Fruit fly (Drosophila melanogaster): ENCODE measurements around the gene His2Av.

His2Av gene

dm6 chr3R:26821117-26821516, 45.6 kb upstream of the His2Av start (continued):
- TF ChIP-seq CG13287 (GFP tag; IDR thresholded peaks at IDR 0.05; ENCODE audit: partially characterized antibody) (no peak), Dref (GFP tag; IDR thresholded peaks at IDR 0.05) (no peak), ranshi (GFP tag; IDR thresholded peaks at IDR 0.05) (no peak), CG9817 (tag; optimal IDR thresholded peaks at IDR 0.05) (peak; percentile 14), CG3407 (GFP tag; optimal IDR thresholded peaks at IDR 0.05) (no peak), dmrt11E (tag; optimal IDR thresholded peaks at IDR 0.05) (peak; percentile 26), NC2α (GFP tag; optimal IDR thresholded peaks at IDR 0.05) (no peak), Sin3A (optimal IDR thresholded peaks at IDR 0.05) (no peak), ham (GFP tag; IDR thresholded peaks at IDR 0.05) (no peak), br (optimal IDR thresholded peaks at IDR 0.05) (no peak), rib (GFP tag; IDR thresholded peaks at IDR 0.05) (no peak), CG33213 (GFP tag; optimal IDR thresholded peaks at IDR 0.05) (no peak), Doc3 (GFP tag; IDR thresholded peaks at IDR 0.05; ENCODE audit: partially characterized antibody) (no peak), zfh1 (GFP tag; IDR thresholded peaks at IDR 0.05) (no peak; the same call in 2 of the 3 replicates), schlank (tag; optimal IDR thresholded peaks at IDR 0.05) (no peak), fru (optimal IDR thresholded peaks at IDR 0.05) (no peak), YL-1 (GFP tag; optimal IDR thresholded peaks at IDR 0.05) (no peak), CG6765 (GFP tag; optimal IDR thresholded peaks at IDR 0.05) (no peak), z (GFP tag; IDR thresholded peaks at IDR 0.05) (no peak), wdn (GFP tag; IDR thresholded peaks at IDR 0.05) (no peak), az2 (GFP tag; optimal IDR thresholded peaks at IDR 0.05) (peak; percentile 16), CG6683 (GFP tag; optimal IDR thresholded peaks at IDR 0.05) (no peak), pb (GFP tag; optimal IDR thresholded peaks at IDR 0.05) (no peak), tx (GFP tag; optimal IDR thresholded peaks at IDR 0.05) (no peak), inv (GFP tag; IDR thresholded peaks at IDR 0.05; ENCODE audit: partially characterized antibody) (no peak), CG18599 (GFP tag; optimal IDR thresholded peaks at IDR 0.05) (peak; percentile 34), CG1602 (GFP tag; optimal IDR thresholded peaks at IDR 0.05) (no peak), HHEX (GFP tag; optimal IDR thresholded peaks at IDR 0.05) (peak; percentile 16), CG2678 (tag; optimal IDR thresholded peaks at IDR 0.05) (peak; percentile 42), D19B (GFP tag; optimal IDR thresholded peaks at IDR 0.05) (no peak), CG6813 (GFP tag; optimal IDR thresholded peaks at IDR 0.05) (no peak), CG43689 (GFP tag; IDR thresholded peaks at IDR 0.05) (no peak), CG5180 (GFP tag; optimal IDR thresholded peaks at IDR 0.05) (no peak), CG31388 (GFP tag; optimal IDR thresholded peaks at IDR 0.05) (no peak), CG12104 (GFP tag; optimal IDR thresholded peaks at IDR 0.05) (no peak), CG3281 (GFP tag; optimal IDR thresholded peaks at IDR 0.05) (no peak), CG17385 (GFP tag; optimal IDR thresholded peaks at IDR 0.05) (peak; percentile 20), CG9609 (GFP tag; optimal IDR thresholded peaks at IDR 0.05) (no peak), crc (GFP tag; optimal IDR thresholded peaks at IDR 0.05) (no peak), unpg (GFP tag; optimal IDR thresholded peaks at IDR 0.05) (peak; percentile 53), Bteb2 (GFP tag; optimal IDR thresholded peaks at IDR 0.05) (no peak), H2.0 (GFP tag; IDR thresholded peaks at IDR 0.05) (peak; percentile 27; the same call in 1 of the 2 replicates), scrt (GFP tag; optimal IDR thresholded peaks at IDR 0.05) (no peak), slbo (GFP tag; IDR thresholded peaks at IDR 0.05) (peak; percentile 48), klu (GFP tag; IDR thresholded peaks at IDR 0.05) (no peak), eve (GFP tag; optimal IDR thresholded peaks at IDR 0.05) (peak in 1 of 2 experiments; percentile 73), bowl (GFP tag; IDR thresholded peaks at IDR 0.05) (no peak), slp2 (GFP tag; optimal IDR thresholded peaks at IDR 0.05) (peak; percentile 28), sim (GFP tag; IDR thresholded peaks at IDR 0.05) (no peak), bigmax (GFP tag; optimal IDR thresholded peaks at IDR 0.05) (no peak), CG32767 (GFP tag; IDR thresholded peaks at IDR 0.05) (no peak), MBD-R2 (GFP tag; IDR thresholded peaks at IDR 0.05) (no peak), CG7556 (GFP tag; optimal IDR thresholded peaks at IDR 0.05) (no peak)
